Fruit fly (Drosophila melanogaster): ENCODE results near the gene Gr39b.

Gene Gr39b

dm6 chr2L:21370886-21371285, 1.4 kb upstream of the Gr39b start, which contains the start of gene CG8665 (continued):
- TF ChIP-seq CG3847 (GFP tag; IDR thresholded peaks at IDR 0.05), result no peak; the same call in 1 of the 2 replicates
- TF ChIP-seq Opbp (GFP tag; IDR thresholded peaks at IDR 0.05; ENCODE audit: partially characterized antibody), result no peak
- no peak for TF ChIP-seq CG31365 (tag; optimal IDR thresholded peaks at IDR 0.05)
- peak; percentile 37 for TF ChIP-seq ind (GFP tag; optimal IDR thresholded peaks at IDR 0.05)
- TF ChIP-seq CG17385 (GFP tag; optimal IDR thresholded peaks at IDR 0.05), result peak; percentile 41
- peak; percentile 76 for TF ChIP-seq HmgZ (tag; optimal IDR thresholded peaks at IDR 0.05)
- no peak for TF ChIP-seq CG16813 (GFP tag; IDR thresholded peaks at IDR 0.05; ENCODE audit: partially characterized antibody)
- TF ChIP-seq stwl (tag; optimal IDR thresholded peaks at IDR 0.05), result no peak
- TF ChIP-seq tin (GFP tag; optimal IDR thresholded peaks at IDR 0.05), result peak; percentile 8
- TF ChIP-seq CG10366 (GFP tag; IDR thresholded peaks at IDR 0.05), result no peak
- TF ChIP-seq CG30431 (GFP tag; optimal IDR thresholded peaks at IDR 0.05), result no peak
- peak; percentile 79 for TF ChIP-seq CG2120 (GFP tag; optimal IDR thresholded peaks at IDR 0.05)
- TF ChIP-seq CG43689 (GFP tag; IDR thresholded peaks at IDR 0.05), result no peak
- no peak for TF ChIP-seq CG6689 (GFP tag; IDR thresholded peaks at IDR 0.05)
- TF ChIP-seq CG14441 (GFP tag; IDR thresholded peaks at IDR 0.05), result peak; percentile 60
- TF ChIP-seq tap (tag; optimal IDR thresholded peaks at IDR 0.05), result no peak
- TF ChIP-seq sd (tag; optimal IDR thresholded peaks at IDR 0.05), result no peak
- peak; percentile 70 for TF ChIP-seq sug (tag; optimal IDR thresholded peaks at IDR 0.05)
- TF ChIP-seq lab (GFP tag; optimal IDR thresholded peaks at IDR 0.05), result peak; percentile 66
- no peak for TF ChIP-seq Abd-B (GFP tag; optimal IDR thresholded peaks at IDR 0.05)
- no peak for TF ChIP-seq Stat92E (GFP tag; optimal IDR thresholded peaks at IDR 0.05)
- TF ChIP-seq pho (GFP tag; optimal IDR thresholded peaks at IDR 0.05), result peak; percentile 44
- no peak for TF ChIP-seq Drgx (GFP tag; IDR thresholded peaks at IDR 0.05)
- TF ChIP-seq peb (GFP tag; IDR thresholded peaks at IDR 0.05), result no peak
- no peak for TF ChIP-seq CG2202 (tag; optimal IDR thresholded peaks at IDR 0.05)
- TF ChIP-seq CG17568 (GFP tag; optimal IDR thresholded peaks at IDR 0.05), result peak; percentile 51
- no peak for TF ChIP-seq cg (GFP tag; optimal IDR thresholded peaks at IDR 0.05)
- TF ChIP-seq unpg (GFP tag; optimal IDR thresholded peaks at IDR 0.05), result peak; percentile 60
- no peak for TF ChIP-seq maf-S (GFP tag; optimal IDR thresholded peaks at IDR 0.05)
- peak; percentile 23 for TF ChIP-seq Side (GFP tag; optimal IDR thresholded peaks at IDR 0.05)
- TF ChIP-seq Doc3 (GFP tag; IDR thresholded peaks at IDR 0.05; ENCODE audit: partially characterized antibody), result no peak
- peak; percentile 68 for TF ChIP-seq CG2678 (tag; optimal IDR thresholded peaks at IDR 0.05)
- peak; percentile 38 for TF ChIP-seq CG12219 (GFP tag; optimal IDR thresholded peaks at IDR 0.05)
- TF ChIP-seq CG9797 (GFP tag; optimal IDR thresholded peaks at IDR 0.05), result no peak
- TF ChIP-seq caup (GFP tag; optimal IDR thresholded peaks at IDR 0.05; ENCODE audit: severe bottlenecking), result peak; percentile 38
- TF ChIP-seq CG8478 (optimal IDR thresholded peaks at IDR 0.05), result no peak
- peak; percentile 62 for TF ChIP-seq CG34376 (GFP tag; optimal IDR thresholded peaks at IDR 0.05)
- no peak for TF ChIP-seq CG4282 (GFP tag; optimal IDR thresholded peaks at IDR 0.05)
- TF ChIP-seq ewg (GFP tag; optimal IDR thresholded peaks at IDR 0.05), result peak; percentile 13
- TF ChIP-seq Rfx (GFP tag; IDR thresholded peaks at IDR 0.05), result peak; percentile 67
- no peak for TF ChIP-seq fu2 (GFP tag; optimal IDR thresholded peaks at IDR 0.05)
- no peak for TF ChIP-seq dan (GFP tag; IDR thresholded peaks at IDR 0.05)
- TF ChIP-seq CG7839 (tag; optimal IDR thresholded peaks at IDR 0.05), result peak; percentile 66
- peak; percentile 9 for TF ChIP-seq CG17912 (GFP tag; optimal IDR thresholded peaks at IDR 0.05)
- peak; percentile 26 for TF ChIP-seq CG8924 (tag; optimal IDR thresholded peaks at IDR 0.05)
- no peak for TF ChIP-seq zf30C (GFP tag; optimal IDR thresholded peaks at IDR 0.05)
- TF ChIP-seq ap (GFP tag; IDR thresholded peaks at IDR 0.05), result peak; percentile 18; the same call in 1 of the 2 replicates
- peak; percentile 5 for TF ChIP-seq Bteb2 (GFP tag; optimal IDR thresholded peaks at IDR 0.05)
- TF ChIP-seq CG3281 (GFP tag; optimal IDR thresholded peaks at IDR 0.05), result peak; percentile 42
- TF ChIP-seq CG4820 (GFP tag; optimal IDR thresholded peaks at IDR 0.05), result no peak
- peak; percentile 19; the same call in 1 of the 2 replicates for TF ChIP-seq CG31441 (GFP tag; IDR thresholded peaks at IDR 0.05)
